Fruit fly (Drosophila melanogaster) whole organism, adult: ENCODE results near the gene gry.

Experiments
- CG11617 ChIP-seq: fragments of 200-800 bp; sonication (Bioruptor generic); optimal IDR thresholded peaks from 2 replicates; lab custom pipeline; 2017; ENCODE audit warnings: mild to moderate bottlenecking, missing biosample characterization, missing genetic modification reagents, missing genetic modification characterization
- CG12768 ChIP-seq: fragments of 200-800 bp; sonication (Bioruptor generic); optimal IDR thresholded peaks from 2 replicates; lab custom pipeline; 2017; ENCODE audit warnings: missing biosample characterization, missing genetic modification characterization, mild to moderate bottlenecking, moderate library complexity, missing genetic modification reagents
- CG1620 ChIP-seq: fragments of 200-800 bp; sonication (Bioruptor generic); optimal IDR thresholded peaks from 2 replicates; lab custom pipeline; 2016; ENCODE audit warnings: missing biosample characterization, missing genetic modification characterization
- CG33017 ChIP-seq: fragments of 200-800 bp; sonication (Bioruptor generic); optimal IDR thresholded peaks from 2 replicates; lab custom pipeline; 2018; ENCODE audit warnings: missing biosample characterization, mild to moderate bottlenecking, missing genetic modification characterization, moderate library complexity
- Clk ChIP-seq: fragments of 200-800 bp; sonication (Bioruptor generic); optimal IDR thresholded peaks from 2 replicates; lab custom pipeline; 2017; ENCODE audit warnings: missing biosample characterization, missing genetic modification characterization
- Crg-1 ChIP-seq: fragments of 200-800 bp; sonication (Bioruptor generic); optimal IDR thresholded peaks from 2 replicates; lab custom pipeline; 2016; ENCODE audit warnings: missing biosample characterization, missing genetic modification characterization
- kay ChIP-seq: fragments of 200-800 bp; sonication (Bioruptor generic); peaks from one replicate; lab custom pipeline; 2016; ENCODE audit warnings: missing biosample characterization, missing genetic modification characterization, borderline replicate concordance
- ovo ChIP-seq: fragments of 200-800 bp; sonication (Bioruptor generic); optimal IDR thresholded peaks from 2 replicates; lab custom pipeline; 2016; ENCODE audit warnings: missing biosample characterization, missing genetic modification characterization
- tj ChIP-seq: fragments of 200-800 bp; sonication (Bioruptor generic); optimal IDR thresholded peaks from 3 replicates; lab custom pipeline; 2017; ENCODE audit warnings: missing biosample characterization, mild to moderate bottlenecking, missing genetic modification characterization, moderate library complexity

DNA sequence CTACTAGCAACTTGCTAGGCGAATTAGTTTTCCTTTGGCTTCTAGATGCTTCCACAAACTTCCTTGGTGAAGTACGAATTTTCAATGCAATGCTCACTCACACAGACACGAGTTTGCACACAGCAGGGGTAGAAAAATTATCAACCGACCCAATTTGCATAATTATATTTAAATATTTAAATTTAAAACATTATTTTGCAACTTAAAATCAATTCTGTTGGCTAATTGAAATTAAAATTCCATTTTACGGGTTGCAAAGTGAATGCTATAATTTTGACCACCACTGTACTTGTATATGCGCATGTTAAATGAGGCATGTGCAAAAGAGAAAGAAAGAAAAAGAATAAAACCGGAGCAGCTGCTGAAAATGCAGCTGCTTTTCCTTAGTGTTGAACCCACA, 4.8 kb upstream of the gry start:
- TF ChIP-seq tj (peak; percentile 58), CG1620 (peak; percentile 59), CG11617 (GFP tag; lab: Kevin White, UChicago) (peak; percentile 86), ovo (no peak), Crg-1 (GFP tag; lab: Kevin White, UChicago) (peak; percentile 40), CG33017 (tag; lab: Kevin White, UChicago) (peak; percentile 95), kay (GFP tag; lab: Kevin White, UChicago) (no peak), Clk (GFP tag; lab: Kevin White, UChicago) (peak; percentile 41), CG12768 (GFP tag; lab: Kevin White, UChicago) (peak; percentile 87)
